Fruit fly (Drosophila melanogaster) whole organism, embryonic: ENCODE data around the gene CG1983.
A peak's percentile ranks its signal among the peaks of the same experiment; 100 is the strongest.

Source experiments
- Atf3 ChIP-seq: fragments of 200-800 bp; sonication (Bioruptor generic); optimal IDR thresholded peaks from 3 replicates; lab custom pipeline; 2016; ENCODE audit warnings: missing biosample characterization, missing genetic modification characterization
- CG10147 ChIP-seq: fragments of 200-800 bp; sonication (Bioruptor generic); optimal IDR thresholded peaks from 2 replicates; lab custom pipeline; 2019; ENCODE audit warnings: missing biosample characterization, mild to moderate bottlenecking, missing genetic modification characterization, moderate library complexity
- CG10565 ChIP-seq: fragments of 200-800 bp; sonication (Bioruptor generic); optimal IDR thresholded peaks from 3 replicates; lab custom pipeline; 2016; ENCODE audit warnings: missing biosample characterization, mild to moderate bottlenecking, missing genetic modification characterization
- CG10979 ChIP-seq: fragments of 200-800 bp; sonication (Bioruptor generic); optimal IDR thresholded peaks from 2 replicates; lab custom pipeline; 2018; ENCODE audit warnings: missing biosample characterization, mild to moderate bottlenecking, missing genetic modification characterization, moderate library complexity
- CG11085 ChIP-seq: fragments of 200-800 bp; sonication (Bioruptor generic); IDR thresholded peaks from 2 replicates; pipeline ENCODE4 v1.3.6; 2022; ENCODE audit warnings: missing biosample characterization, missing genetic modification characterization
- CG12769 ChIP-seq: fragments of 200-800 bp; sonication (Bioruptor generic); optimal IDR thresholded peaks from 2 replicates; lab custom pipeline; 2019; ENCODE audit warnings: missing biosample characterization, mild to moderate bottlenecking, missing genetic modification characterization, moderate library complexity
- CG13287 ChIP-seq: fragments of 200-800 bp; sonication (Bioruptor generic); IDR thresholded peaks from 2 replicates; pipeline ENCODE4 v1.3.6; 2022; ENCODE audit warnings: missing biosample characterization, missing genetic modification characterization; ENCODE audit not compliant: partially characterized antibody
- CG14710 ChIP-seq: fragments of 200-800 bp; sonication (Bioruptor generic); optimal IDR thresholded peaks from 3 replicates; lab custom pipeline; 2019; ENCODE audit warnings: missing biosample characterization, mild to moderate bottlenecking, missing genetic modification characterization, moderate library complexity
- CG15479 ChIP-seq: fragments of 200-800 bp; sonication (Bioruptor generic); optimal IDR thresholded peaks from 3 replicates; lab custom pipeline; 2019; ENCODE audit warnings: missing biosample characterization, mild to moderate bottlenecking, missing genetic modification characterization, moderate library complexity
- CG17385 ChIP-seq: fragments of 200-800 bp; sonication (Bioruptor generic); optimal IDR thresholded peaks from 3 replicates; lab custom pipeline; 2018; ENCODE audit warnings: missing biosample characterization, mild to moderate bottlenecking, missing genetic modification characterization
- CG2199 ChIP-seq: fragments of 200-800 bp; sonication (Bioruptor generic); IDR thresholded peaks from 3 replicates; pipeline ENCODE4 v1.3.6; 2022; ENCODE audit warnings: missing biosample characterization, missing genetic modification characterization
- CG32767 ChIP-seq: fragments of 200-800 bp; sonication (Bioruptor generic); IDR thresholded peaks from 2 replicates; pipeline ENCODE4 v1.3.6; 2022; ENCODE audit warnings: missing biosample characterization, missing genetic modification characterization
- CG34224 ChIP-seq: fragments of 200-800 bp; sonication (Bioruptor generic); IDR thresholded peaks from 3 replicates; pipeline ENCODE4 v1.3.6; 2022; ENCODE audit warnings: missing biosample characterization, missing genetic modification characterization; ENCODE audit not compliant: partially characterized antibody
- CG3847 ChIP-seq: fragments of 200-800 bp; sonication (Bioruptor generic); IDR thresholded peaks from 2 replicates; pipeline ENCODE4 v1.3.6; 2022; ENCODE audit warnings: missing biosample characterization, missing genetic modification characterization
- CG8388 ChIP-seq: fragments of 200-800 bp; sonication (Bioruptor generic); optimal IDR thresholded peaks from 2 replicates; lab custom pipeline; 2019; ENCODE audit warnings: missing biosample characterization, mild to moderate bottlenecking, missing genetic modification characterization, moderate library complexity
- CG9727 ChIP-seq: fragments of 200-800 bp; sonication (Bioruptor generic); optimal IDR thresholded peaks from 3 replicates; lab custom pipeline; 2017; ENCODE audit warnings: missing biosample characterization, mild to moderate bottlenecking, missing genetic modification characterization
- Deaf1 ChIP-seq: fragments of 200-800 bp; optimal IDR thresholded peaks from 3 replicates; lab custom pipeline; 2019; ENCODE audit warnings: missing biosample characterization, mild to moderate bottlenecking, missing genetic modification characterization, moderate library complexity
- Dek ChIP-seq: fragments of 200-800 bp; sonication (Bioruptor generic); optimal IDR thresholded peaks from 3 replicates; lab custom pipeline; 2019; ENCODE audit warnings: missing biosample characterization, mild to moderate bottlenecking, missing genetic modification characterization, moderate library complexity
- Dip2 ChIP-seq: fragments of 200-800 bp; sonication (Bioruptor generic); IDR thresholded peaks from 2 replicates; pipeline ENCODE4 v1.3.6; 2022; ENCODE audit warnings: missing biosample characterization, missing genetic modification characterization
- HLH54F ChIP-seq: fragments of 200-800 bp; sonication (Bioruptor generic); optimal IDR thresholded peaks from 3 replicates; lab custom pipeline; 2016; ENCODE audit warnings: missing biosample characterization, missing genetic modification characterization
- Med ChIP-seq: fragments of 200-800 bp; sonication (Bioruptor generic); peaks from one replicate; lab custom pipeline; 2016; ENCODE audit warnings: missing biosample characterization, missing genetic modification characterization, mild to moderate bottlenecking, inconsistent platforms, moderate library complexity
- Mes4 ChIP-seq: fragments of 200-800 bp; sonication (Bioruptor generic); optimal IDR thresholded peaks from 2 replicates; lab custom pipeline; 2016; ENCODE audit warnings: missing biosample characterization, missing genetic modification characterization
- Mrtf ChIP-seq: fragments of 200-800 bp; sonication (Bioruptor generic); IDR thresholded peaks from 3 replicates; pipeline ENCODE4 v1.3.6; 2022; ENCODE audit warnings: missing biosample characterization, missing genetic modification characterization
- Neu2 ChIP-seq: fragments of 200-800 bp; sonication (Bioruptor generic); optimal IDR thresholded peaks from 3 replicates; lab custom pipeline; 2016; ENCODE audit warnings: missing biosample characterization, missing genetic modification characterization, borderline replicate concordance
- Nf-YB ChIP-seq: fragments of 200-800 bp; sonication (Bioruptor generic); optimal IDR thresholded peaks from 3 replicates; lab custom pipeline; 2019; ENCODE audit warnings: missing biosample characterization, mild to moderate bottlenecking, missing genetic modification characterization, moderate library complexity
- Nf-YC ChIP-seq: fragments of 200-800 bp; optimal IDR thresholded peaks from 3 replicates; lab custom pipeline; 2019; ENCODE audit warnings: missing biosample characterization, mild to moderate bottlenecking, missing genetic modification characterization, moderate library complexity
- Pdp1 ChIP-seq, 2 experiments: fragments of 200-800 bp; sonication (Bioruptor generic); optimal IDR thresholded peaks; 3 replicates each; lab custom pipeline; 2016; ENCODE audit warnings: missing biosample characterization in 2 of 2, missing genetic modification characterization in 2 of 2, mild to moderate bottlenecking in 1 of 2, moderate library complexity in 1 of 2
- Xrp1 ChIP-seq: fragments of 200-800 bp; sonication (Bioruptor generic); IDR thresholded peaks from 2 replicates; pipeline ENCODE4 v1.3.6; 2022; ENCODE audit warnings: missing biosample characterization, missing genetic modification characterization
- ato ChIP-seq: fragments of 200-800 bp; sonication (Bioruptor generic); IDR thresholded peaks from 2 replicates; pipeline ENCODE4 v1.3.6; 2022; ENCODE audit warnings: missing biosample characterization, missing genetic modification characterization; ENCODE audit not compliant: partially characterized antibody
- az2 ChIP-seq: fragments of 200-800 bp; sonication (Bioruptor generic); optimal IDR thresholded peaks from 3 replicates; lab custom pipeline; 2016; ENCODE audit warnings: missing biosample characterization, missing genetic modification characterization
- bbx ChIP-seq: fragments of 200-800 bp; sonication (Bioruptor generic); IDR thresholded peaks from 2 replicates; pipeline ENCODE4 v1.3.6; 2022; ENCODE audit warnings: missing biosample characterization, missing genetic modification characterization; ENCODE audit not compliant: partially characterized antibody
- chinmo ChIP-seq: fragments of 200-800 bp; sonication (Bioruptor generic); IDR thresholded peaks from 4 replicates; pipeline ENCODE4 v1.3.6; 2022; ENCODE audit warnings: missing biosample characterization, missing genetic modification characterization; ENCODE audit not compliant: partially characterized antibody
- chm ChIP-seq: fragments of 200-800 bp; sonication (Bioruptor generic); IDR thresholded peaks from 2 replicates; pipeline ENCODE4 v1.3.6; 2022; ENCODE audit warnings: missing biosample characterization, missing genetic modification characterization
- crol ChIP-seq: fragments of 200-800 bp; sonication (Bioruptor generic); IDR thresholded peaks from 2 replicates; pipeline ENCODE4 v1.3.6; 2022; ENCODE audit warnings: missing biosample characterization, missing genetic modification characterization
- fd3F ChIP-seq: fragments of 200-800 bp; sonication (Bioruptor generic); optimal IDR thresholded peaks from 2 replicates; lab custom pipeline; 2018; ENCODE audit warnings: missing biosample characterization, mild to moderate bottlenecking, missing genetic modification characterization, moderate library complexity
- gce ChIP-seq: fragments of 200-800 bp; sonication (Bioruptor generic); IDR thresholded peaks from 3 replicates; pipeline ENCODE4 v1.3.6; 2022; ENCODE audit warnings: missing biosample characterization, missing genetic modification characterization
- lilli ChIP-seq: fragments of 200-800 bp; sonication (Bioruptor generic); optimal IDR thresholded peaks from 3 replicates; lab custom pipeline; 2016; ENCODE audit warnings: missing biosample characterization, missing genetic modification characterization
- peb ChIP-seq: fragments of 200-800 bp; sonication (Bioruptor generic); IDR thresholded peaks from 2 replicates; pipeline ENCODE4 v1.3.6; 2022; ENCODE audit warnings: missing biosample characterization, missing genetic modification characterization
- schlank ChIP-seq: fragments of 200-800 bp; sonication (Bioruptor generic); optimal IDR thresholded peaks from 2 replicates; lab custom pipeline; 2018; ENCODE audit warnings: missing biosample characterization, mild to moderate bottlenecking, missing genetic modification characterization
- sisA ChIP-seq: fragments of 200-800 bp; sonication (Bioruptor generic); IDR thresholded peaks from 2 replicates; pipeline ENCODE4 v1.3.6; 2022; ENCODE audit warnings: missing biosample characterization, missing genetic modification characterization
- slbo ChIP-seq: fragments of 200-800 bp; sonication (Bioruptor generic); IDR thresholded peaks from 2 replicates; pipeline ENCODE4 v1.3.6; 2022; ENCODE audit warnings: missing biosample characterization, missing genetic modification characterization
- sr ChIP-seq: fragments of 200-800 bp; sonication (Bioruptor generic); IDR thresholded peaks from 3 replicates; pipeline ENCODE4 v1.3.6; 2022; ENCODE audit warnings: missing biosample characterization, missing genetic modification characterization
- tap ChIP-seq: fragments of 200-800 bp; optimal IDR thresholded peaks from 3 replicates; lab custom pipeline; 2019; ENCODE audit warnings: missing biosample characterization, mild to moderate bottlenecking, missing genetic modification characterization, moderate library complexity
- tna ChIP-seq: fragments of 200-800 bp; sonication (Bioruptor generic); IDR thresholded peaks from 2 replicates; pipeline ENCODE4 v1.3.6; 2022; ENCODE audit warnings: missing biosample characterization, missing genetic modification characterization; ENCODE audit not compliant: partially characterized antibody
- ttk ChIP-seq: fragments of 200-800 bp; sonication (Bioruptor generic); IDR thresholded peaks from 2 replicates; pipeline ENCODE4 v2.1.2; 2022; ENCODE audit warnings: missing biosample characterization, missing genetic modification characterization
- vvl ChIP-seq: fragments of 200-800 bp; sonication (Bioruptor generic); IDR thresholded peaks from 2 replicates; pipeline ENCODE4 v1.3.6; 2022; ENCODE audit warnings: missing biosample characterization, missing genetic modification characterization

The CG1983 gene

dm6 chr3R:30174160-30175002, 3.1 kb downstream of the CG1983 start, which contains the start of gene Mlc2:
Mlc2 (minus strand) TSS chr3R:30174551.
- TF ChIP-seq CG2199 (GFP tag; lab: Robert Waterston, UW) (no peak), Nf-YC (tag; lab: Kevin White, UChicago) (peak; percentile 43), CG10565 (GFP tag; lab: Kevin White, UChicago) (no peak), gce (GFP tag; lab: Robert Waterston, UW) (0 out of 3 replicates have a peak, but pooled peaks have one; percentile 27), fd3F (GFP tag; lab: Kevin White, UChicago) (no peak), crol (GFP tag; lab: Robert Waterston, UW) (peak; percentile 66), CG10979 (no peak), sr (GFP tag; lab: Robert Waterston, UW) (peak; percentile 52; the same call in 1 of the 3 replicates), bbx (GFP tag; lab: Robert Waterston, UW) (no peak), vvl (GFP tag; lab: Robert Waterston, UW) (no peak), Deaf1 (peak; percentile 95), Med (GFP tag; lab: Kevin White, UChicago) (peak; percentile 53), CG10147 (no peak), Mrtf (GFP tag; lab: Robert Waterston, UW) (peak; percentile 54; the same call in 1 of the 3 replicates), sisA (GFP tag; lab: Robert Waterston, UW) (no peak), CG12769 (peak; percentile 44), CG9727 (GFP tag; lab: Kevin White, UChicago) (no peak), lilli (GFP tag; lab: Kevin White, UChicago) (peak; percentile 84), peb (GFP tag; lab: Robert Waterston, UW) (no peak), CG13287 (GFP tag; lab: Robert Waterston, UW) (no peak), Nf-YB (GFP tag; lab: Kevin White, UChicago) (peak; percentile 48), Dip2 (no peak), chm (GFP tag; lab: Robert Waterston, UW) (peak; percentile 38; the same call in 1 of the 2 replicates), Mes4 (no peak), az2 (no peak), Atf3 (GFP tag; lab: Kevin White, UChicago) (no peak), CG32767 (GFP tag; lab: Robert Waterston, UW) (peak; percentile 37; the same call in 1 of the 2 replicates), chinmo (0 out of 4 replicates have a peak, but pooled peaks have one; percentile 53), CG17385 (GFP tag; lab: Kevin White, UChicago) (peak; percentile 60), Pdp1 (GFP tag; optimal IDR thresholded peaks at IDR 0.05; lab: Kevin White, UChicago) (peak in 1 of 2 experiments; percentile 85), slbo (GFP tag; lab: Robert Waterston, UW) (no peak)

- no peak for TF ChIP-seq schlank (tag; lab: Kevin White, UChicago)
- peak; percentile 40 for TF ChIP-seq CG14710
- TF ChIP-seq HLH54F (GFP tag; lab: Kevin White, UChicago), result no peak
- TF ChIP-seq tap (tag; lab: Kevin White, UChicago), result peak; percentile 36
- TF ChIP-seq CG34224 (GFP tag; lab: Robert Waterston, UW), result no peak
- 0 out of 2 replicates have a peak, but pooled peaks have one; percentile 45 for TF ChIP-seq CG11085 (GFP tag; lab: Robert Waterston, UW)
- no peak for TF ChIP-seq Neu2 (GFP tag; lab: Kevin White, UChicago)
- peak; percentile 83 for TF ChIP-seq ttk (GFP tag; lab: Robert Waterston, UW)
- TF ChIP-seq CG8388, result peak; percentile 67
- no peak for TF ChIP-seq tna (GFP tag; lab: Robert Waterston, UW)
- no peak for TF ChIP-seq CG15479
- peak; percentile 87 for TF ChIP-seq Xrp1 (GFP tag; lab: Robert Waterston, UW)
- peak; percentile 31; the same call in 1 of the 2 replicates for TF ChIP-seq CG3847
- TF ChIP-seq ato (GFP tag; lab: Robert Waterston, UW), result no peak
- TF ChIP-seq Dek, result peak; percentile 16
These were observed 6.5 kb downstream of the CG1983 start, which contains the start of gene Rsod for dm6 chr3R:30170671-30171667. Rsod (minus strand) TSS chr3R:30171207.
